Worm (Caenorhabditis elegans) whole organism, L3 larva: ENCODE data around the gene sams-1.

ENCODE experiments used
- ZK546.5 ChIP-seq: sonication (generic microtip); optimal IDR thresholded peaks from 2 replicates; lab custom pipeline; 2017; ENCODE audit warnings: missing biosample characterization, missing genetic modification characterization
- ama-1 ChIP-seq: fragments of 150-350 bp; optimal IDR thresholded peaks from 2 replicates; lab custom pipeline; 2018
- egl-27 ChIP-seq: sonication (generic microtip); optimal IDR thresholded peaks from 4 replicates; lab custom pipeline; 2017; ENCODE audit warnings: missing biosample characterization, missing genetic modification reagents, missing genetic modification characterization
- nfya-1 ChIP-seq: sonication (generic microtip); optimal IDR thresholded peaks from 2 replicates; lab custom pipeline; 2017; ENCODE audit warnings: missing genetic modification characterization, mild to moderate bottlenecking, missing compliant biosample characterization, antibody characterized with exemption, moderate library complexity; ENCODE audit not compliant: insufficient read depth
- nhr-237 ChIP-seq: fragments of 150-350 bp; optimal IDR thresholded peaks from 2 replicates; lab custom pipeline; 2014; ENCODE audit warnings: missing biosample characterization, missing genetic modification characterization
- nhr-25 ChIP-seq: sonication (generic microtip); optimal IDR thresholded peaks from 2 replicates; lab custom pipeline; 2017; ENCODE audit warnings: missing biosample characterization, missing genetic modification characterization
- nhr-76 ChIP-seq: fragments of 150-350 bp; sonication (generic microtip); optimal IDR thresholded peaks from 5 replicates; lab custom pipeline; 2014; ENCODE audit warnings: missing biosample characterization, missing genetic modification characterization
- nhr-77 ChIP-seq: fragments of 150-350 bp; optimal IDR thresholded peaks from 2 replicates; lab custom pipeline; 2014; ENCODE audit warnings: missing biosample characterization, missing genetic modification characterization
- zag-1 ChIP-seq: fragments of 150-350 bp; optimal IDR thresholded peaks from 2 replicates; lab custom pipeline; 2014; ENCODE audit warnings: missing biosample characterization, missing genetic modification characterization
- ztf-11 ChIP-seq: fragments of 150-350 bp; optimal IDR thresholded peaks from 2 replicates; lab custom pipeline; 2014; ENCODE audit warnings: missing biosample characterization, missing genetic modification characterization

- no peak for TF ChIP-seq nhr-76 (tag; lab: Kevin White, UChicago)
- TF ChIP-seq ama-1 (lab: Kevin White, UChicago): no peak
- TF ChIP-seq zag-1 (tag; lab: Kevin White, UChicago): no peak
- no peak for TF ChIP-seq egl-27 (tag; lab: Kevin White, UChicago)
- TF ChIP-seq ZK546.5 (tag; lab: Kevin White, UChicago): no peak
- TF ChIP-seq nhr-77 (tag; lab: Kevin White, UChicago): no peak
- TF ChIP-seq nhr-237 (tag; lab: Kevin White, UChicago): no peak
- TF ChIP-seq nfya-1 (tag; lab: Kevin White, UChicago): no peak
- TF ChIP-seq nhr-25 (tag; lab: Kevin White, UChicago): no peak
- TF ChIP-seq ztf-11: no peak
Observed at ce11 chrX:12003969-12004368, 38.2 kb downstream of the sams-1 start.
